Worm (Caenorhabditis elegans) whole organism, L3 larva: Measurements from ENCODE around the gene ncx-9.

Experiments used
- R02D3.7 ChIP-seq: fragments of 150-350 bp; optimal IDR thresholded peaks from 2 replicates; lab custom pipeline; 2014; ENCODE audit warnings: missing biosample characterization, missing genetic modification characterization
- ama-1 ChIP-seq: fragments of 150-350 bp; optimal IDR thresholded peaks from 2 replicates; lab custom pipeline; 2018
- ceh-82 ChIP-seq: fragments of 150-350 bp; optimal IDR thresholded peaks from 2 replicates; lab custom pipeline; 2014; ENCODE audit warnings: missing biosample characterization, missing genetic modification characterization
- egl-27 ChIP-seq: sonication (generic microtip); optimal IDR thresholded peaks from 4 replicates; lab custom pipeline; 2017; ENCODE audit warnings: missing biosample characterization, missing genetic modification reagents, missing genetic modification characterization
- elt-2 ChIP-seq: sonication (generic microtip); optimal IDR thresholded peaks from 2 replicates; lab custom pipeline; 2016; ENCODE audit warnings: missing genetic modification reagents, mild to moderate bottlenecking, missing genetic modification characterization, missing compliant biosample characterization
- fkh-2 ChIP-seq: fragments of 150-350 bp; optimal IDR thresholded peaks from 2 replicates; lab custom pipeline; 2014; ENCODE audit warnings: missing biosample characterization, missing genetic modification reagents, missing genetic modification characterization
- fos-1 ChIP-seq: fragments of 150-350 bp; optimal IDR thresholded peaks from 2 replicates; lab custom pipeline; 2014; ENCODE audit warnings: missing biosample characterization, missing genetic modification characterization
- mdl-1 ChIP-seq: fragments of 150-350 bp; optimal IDR thresholded peaks from 2 replicates; lab custom pipeline; 2014; ENCODE audit warnings: missing biosample characterization, missing genetic modification characterization
- nhr-77 ChIP-seq: fragments of 150-350 bp; optimal IDR thresholded peaks from 2 replicates; lab custom pipeline; 2014; ENCODE audit warnings: missing biosample characterization, missing genetic modification characterization
- pha-4 ChIP-seq: fragments of 150-350 bp; optimal IDR thresholded peaks from 2 replicates; lab custom pipeline; 2014; ENCODE audit warnings: missing biosample characterization, missing genetic modification reagents, missing genetic modification characterization
- pqm-1 ChIP-seq: fragments of 150-350 bp; optimal IDR thresholded peaks from 2 replicates; lab custom pipeline; 2017; ENCODE audit warnings: missing biosample characterization, missing genetic modification characterization, inconsistent platforms
- skn-1 ChIP-seq: fragments of 150-350 bp; optimal IDR thresholded peaks from 2 replicates; lab custom pipeline; 2014; ENCODE audit warnings: missing biosample characterization, missing genetic modification characterization
- unc-62 ChIP-seq: fragments of 150-350 bp; sonication (generic microtip); optimal IDR thresholded peaks from 4 replicates; lab custom pipeline; 2014; ENCODE audit warnings: missing biosample characterization, missing genetic modification reagents, missing genetic modification characterization
- zag-1 ChIP-seq: fragments of 150-350 bp; optimal IDR thresholded peaks from 2 replicates; lab custom pipeline; 2014; ENCODE audit warnings: missing biosample characterization, missing genetic modification characterization

ce11 chrV:5016728-5017127 lies 21.7 kb upstream of the ncx-9 start:
- no peak for TF ChIP-seq nhr-77 (tag; lab: Kevin White, UChicago)
- TF ChIP-seq pha-4 (tag; lab: Kevin White, UChicago), result no peak
- TF ChIP-seq mdl-1 (tag; lab: Kevin White, UChicago), result no peak
- no peak for TF ChIP-seq ama-1 (lab: Kevin White, UChicago)
- no peak for TF ChIP-seq ceh-82 (tag; lab: Kevin White, UChicago)
- no peak for TF ChIP-seq R02D3.7 (tag; lab: Kevin White, UChicago)
- TF ChIP-seq unc-62 (GFP tag; lab: Kevin White, UChicago), result no peak
- TF ChIP-seq elt-2 (tag; lab: Kevin White, UChicago), result no peak
- TF ChIP-seq pqm-1, result no peak
- no peak for TF ChIP-seq fos-1 (tag; lab: Kevin White, UChicago)
- no peak for TF ChIP-seq zag-1 (tag; lab: Kevin White, UChicago)
- no peak for TF ChIP-seq egl-27 (tag; lab: Kevin White, UChicago)
- TF ChIP-seq fkh-2 (tag; lab: Kevin White, UChicago), result no peak
- TF ChIP-seq skn-1, result no peak
